Fruit fly (Drosophila melanogaster) whole organism, prepupa: ENCODE results near the gene Dnaaf5.
A peak's percentile ranks its signal among the peaks of the same experiment; 100 is the strongest.

Experiments
- Blimp-1 ChIP-seq: fragments of 200-800 bp; sonication (Bioruptor generic); optimal IDR thresholded peaks from 3 replicates; lab custom pipeline; 2017; ENCODE audit warnings: missing biosample characterization, missing genetic modification characterization, mild to moderate bottlenecking, moderate library complexity, missing genetic modification reagents
- CG10631 ChIP-seq: fragments of 200-800 bp; sonication (Bioruptor generic); optimal IDR thresholded peaks from 2 replicates; lab custom pipeline; 2016; ENCODE audit warnings: missing biosample characterization, missing genetic modification characterization
- CG10669 ChIP-seq: fragments of 200-800 bp; sonication (Bioruptor generic); optimal IDR thresholded peaks from 3 replicates; lab custom pipeline; 2018; ENCODE audit warnings: missing biosample characterization, mild to moderate bottlenecking, missing genetic modification characterization, moderate library complexity
- CG11294 ChIP-seq: fragments of 200-800 bp; sonication (Bioruptor generic); IDR thresholded peaks from 2 replicates; pipeline ENCODE4 v1.3.6; 2022; ENCODE audit warnings: missing biosample characterization, missing genetic modification characterization
- CG11762 ChIP-seq: fragments of 200-800 bp; sonication (Bioruptor generic); optimal IDR thresholded peaks from 3 replicates; lab custom pipeline; 2016; ENCODE audit warnings: missing biosample characterization, missing genetic modification characterization; ENCODE audit not compliant: insufficient read depth
- CG11902 ChIP-seq: fragments of 200-800 bp; sonication (Bioruptor generic); optimal IDR thresholded peaks from 3 replicates; lab custom pipeline; 2016; ENCODE audit warnings: missing biosample characterization, missing genetic modification characterization
- CG16779 ChIP-seq: fragments of 200-800 bp; sonication (Bioruptor generic); optimal IDR thresholded peaks from 3 replicates; lab custom pipeline; 2017; ENCODE audit warnings: missing biosample characterization, mild to moderate bottlenecking, missing genetic modification characterization
- CG3032 ChIP-seq: fragments of 200-800 bp; optimal IDR thresholded peaks from 2 replicates; lab custom pipeline; 2019; ENCODE audit warnings: missing biosample characterization, mild to moderate bottlenecking, missing genetic modification characterization, moderate library complexity
- CG3919 ChIP-seq: fragments of 200-800 bp; sonication (Bioruptor generic); optimal IDR thresholded peaks from 3 replicates; lab custom pipeline; 2016; ENCODE audit warnings: missing biosample characterization, missing genetic modification characterization
- CG4318 ChIP-seq: fragments of 200-800 bp; sonication (Bioruptor generic); optimal IDR thresholded peaks from 3 replicates; lab custom pipeline; 2017; ENCODE audit warnings: missing biosample characterization, mild to moderate bottlenecking, missing genetic modification characterization
- CG6163 ChIP-seq: fragments of 200-800 bp; sonication (Bioruptor generic); IDR thresholded peaks from 3 replicates; pipeline ENCODE4 v1.3.6; 2022; ENCODE audit warnings: missing biosample characterization, missing genetic modification characterization
- CG6276 ChIP-seq: fragments of 200-800 bp; sonication (Bioruptor generic); optimal IDR thresholded peaks from 2 replicates; lab custom pipeline; 2017; ENCODE audit warnings: missing biosample characterization, mild to moderate bottlenecking, missing genetic modification characterization
- CG6792 ChIP-seq: fragments of 200-800 bp; sonication (Bioruptor generic); optimal IDR thresholded peaks from 3 replicates; lab custom pipeline; 2016; ENCODE audit warnings: missing biosample characterization, missing genetic modification characterization
- CG6808 ChIP-seq: fragments of 200-800 bp; sonication (Bioruptor generic); optimal IDR thresholded peaks from 3 replicates; lab custom pipeline; 2017; ENCODE audit warnings: missing biosample characterization, missing genetic modification characterization, mild to moderate bottlenecking, moderate library complexity, missing genetic modification reagents
- CG6854 ChIP-seq: fragments of 200-800 bp; sonication (Bioruptor generic); optimal IDR thresholded peaks from 2 replicates; lab custom pipeline; 2017; ENCODE audit warnings: missing biosample characterization, mild to moderate bottlenecking, missing genetic modification characterization
- CG8119 ChIP-seq: fragments of 200-800 bp; sonication (Bioruptor generic); IDR thresholded peaks from 3 replicates; pipeline ENCODE4 v1.3.6; 2022; ENCODE audit warnings: missing biosample characterization, missing genetic modification characterization
- CG8319 ChIP-seq: fragments of 200-800 bp; sonication (Bioruptor generic); optimal IDR thresholded peaks from 3 replicates; lab custom pipeline; 2016; ENCODE audit warnings: missing biosample characterization, missing genetic modification characterization
- CG9139 ChIP-seq: fragments of 200-800 bp; sonication (Bioruptor generic); optimal IDR thresholded peaks from 3 replicates; lab custom pipeline; 2017; ENCODE audit warnings: missing biosample characterization, mild to moderate bottlenecking, missing genetic modification characterization
- Eip75B ChIP-seq: fragments of 200-800 bp; sonication (Bioruptor generic); optimal IDR thresholded peaks from 3 replicates; lab custom pipeline; 2016; ENCODE audit warnings: missing biosample characterization, missing genetic modification characterization
- Eip78C ChIP-seq: fragments of 200-800 bp; sonication (Bioruptor generic); peaks from one replicate; lab custom pipeline; 2016; ENCODE audit warnings: missing biosample characterization, missing genetic modification characterization
- Eip93F ChIP-seq: fragments of 200-800 bp; sonication (Bioruptor generic); optimal IDR thresholded peaks from 2 replicates; lab custom pipeline; 2016; ENCODE audit warnings: missing biosample characterization, mild to moderate bottlenecking, missing genetic modification characterization
- Ets21C ChIP-seq: fragments of 200-800 bp; sonication (Bioruptor generic); optimal IDR thresholded peaks from 3 replicates; lab custom pipeline; 2016; ENCODE audit warnings: missing biosample characterization, missing genetic modification characterization
- Gug ChIP-seq: fragments of 200-800 bp; sonication (Bioruptor generic); IDR thresholded peaks from 2 replicates; pipeline ENCODE4 v1.3.6; 2022; ENCODE audit warnings: missing biosample characterization, missing genetic modification characterization
- Hr38 ChIP-seq: sonication (Bioruptor generic); optimal IDR thresholded peaks from 2 replicates; lab custom pipeline; 2016; ENCODE audit warnings: missing biosample characterization, missing genetic modification characterization
- Hr4 ChIP-seq: fragments of 200-800 bp; sonication (Bioruptor generic); optimal IDR thresholded peaks from 3 replicates; lab custom pipeline; 2016; ENCODE audit warnings: missing biosample characterization, missing genetic modification characterization
- Met ChIP-seq: fragments of 200-800 bp; sonication (Bioruptor generic); optimal IDR thresholded peaks from 3 replicates; lab custom pipeline; 2016; ENCODE audit warnings: missing biosample characterization, missing genetic modification characterization
- OdsH ChIP-seq: fragments of 200-800 bp; sonication (Bioruptor generic); optimal IDR thresholded peaks from 3 replicates; lab custom pipeline; 2016; ENCODE audit warnings: missing biosample characterization, missing genetic modification characterization
- Sox14 ChIP-seq: fragments of 200-800 bp; sonication (Bioruptor generic); optimal IDR thresholded peaks from 3 replicates; lab custom pipeline; 2016; ENCODE audit warnings: missing biosample characterization, missing genetic modification characterization
- acj6 ChIP-seq: fragments of 200-800 bp; sonication (Bioruptor generic); optimal IDR thresholded peaks from 3 replicates; lab custom pipeline; 2016; ENCODE audit warnings: missing biosample characterization, missing genetic modification characterization
- cyc ChIP-seq: fragments of 200-800 bp; sonication (Bioruptor generic); optimal IDR thresholded peaks from 3 replicates; lab custom pipeline; 2016; ENCODE audit warnings: missing biosample characterization, missing genetic modification characterization
- dac ChIP-seq: fragments of 200-800 bp; sonication (Bioruptor generic); optimal IDR thresholded peaks from 2 replicates; lab custom pipeline; 2017; ENCODE audit warnings: missing biosample characterization, mild to moderate bottlenecking, missing genetic modification characterization
- dsx ChIP-seq: fragments of 200-800 bp; optimal IDR thresholded peaks from 3 replicates; lab custom pipeline; 2019; ENCODE audit warnings: missing biosample characterization, mild to moderate bottlenecking, missing genetic modification characterization, moderate library complexity; ENCODE audit not compliant: poor library complexity, severe bottlenecking
- eg ChIP-seq: fragments of 200-800 bp; sonication (Bioruptor generic); IDR thresholded peaks from 3 replicates; pipeline ENCODE4 v1.3.6; 2022; ENCODE audit warnings: missing biosample characterization, missing genetic modification characterization
- esn ChIP-seq: fragments of 200-800 bp; sonication (Bioruptor generic); optimal IDR thresholded peaks from 2 replicates; lab custom pipeline; 2016; ENCODE audit warnings: missing biosample characterization, mild to moderate bottlenecking, missing genetic modification characterization, moderate library complexity
- fd85E ChIP-seq: fragments of 200-800 bp; sonication (Bioruptor generic); optimal IDR thresholded peaks from 3 replicates; lab custom pipeline; 2016; ENCODE audit warnings: missing biosample characterization, missing genetic modification characterization
- fkh ChIP-seq: fragments of 200-800 bp; sonication (Bioruptor generic); optimal IDR thresholded peaks from 3 replicates; lab custom pipeline; 2017; ENCODE audit warnings: missing biosample characterization, mild to moderate bottlenecking, missing genetic modification characterization, moderate library complexity
- lz ChIP-seq: fragments of 200-800 bp; sonication (Bioruptor generic); optimal IDR thresholded peaks from 3 replicates; lab custom pipeline; 2016; ENCODE audit warnings: missing biosample characterization, missing genetic modification characterization
- net ChIP-seq: fragments of 200-800 bp; sonication (Bioruptor generic); optimal IDR thresholded peaks from 3 replicates; lab custom pipeline; 2016; ENCODE audit warnings: missing biosample characterization, missing genetic modification characterization
- pdm3 ChIP-seq: fragments of 200-800 bp; sonication (Bioruptor generic); optimal IDR thresholded peaks from 3 replicates; lab custom pipeline; 2016; ENCODE audit warnings: missing biosample characterization, missing genetic modification characterization
- salr ChIP-seq, 2 experiments: fragments of 200-800 bp; sonication (Bioruptor generic); optimal IDR thresholded peaks; 3 replicates each; lab custom pipeline; 2016 to 2018; ENCODE audit warnings: missing biosample characterization in 2 of 2, missing genetic modification characterization in 2 of 2, mild to moderate bottlenecking in 1 of 2
- spab ChIP-seq: fragments of 200-800 bp; sonication (Bioruptor generic); optimal IDR thresholded peaks from 2 replicates; lab custom pipeline; 2017; ENCODE audit warnings: missing biosample characterization, mild to moderate bottlenecking, missing genetic modification characterization, missing genetic modification reagents
- ss ChIP-seq, 2 experiments: fragments of 200-800 bp; sonication (Bioruptor generic); optimal IDR thresholded peaks; 2 replicates in 1 of 2; 3 replicates in 1 of 2; lab custom pipeline; 2017 to 2018; ENCODE audit warnings: mild to moderate bottlenecking in 2 of 2, missing biosample characterization in 2 of 2, missing genetic modification characterization in 2 of 2, moderate library complexity in 1 of 2
- svp ChIP-seq: fragments of 200-800 bp; sonication (Bioruptor generic); peaks from one replicate; lab custom pipeline; 2016; ENCODE audit warnings: missing biosample characterization, missing genetic modification characterization
- topi ChIP-seq: fragments of 200-800 bp; sonication (Bioruptor generic); optimal IDR thresholded peaks from 3 replicates; lab custom pipeline; 2016; ENCODE audit warnings: missing biosample characterization, missing genetic modification characterization
- vri ChIP-seq: fragments of 200-800 bp; sonication (Bioruptor generic); optimal IDR thresholded peaks from 3 replicates; lab custom pipeline; 2016; ENCODE audit warnings: missing biosample characterization, mild to moderate bottlenecking, missing genetic modification characterization

The Dnaaf5 gene

dm6 chr3R:14373192-14373827 lies 11.7 kb upstream of the Dnaaf5 start (continued):
- TF ChIP-seq pdm3 = peak; percentile 99
- peak; percentile 96 for TF ChIP-seq CG6276 (GFP tag; lab: Kevin White, UChicago)
- peak; percentile 43 for TF ChIP-seq fkh (GFP tag; lab: Kevin White, UChicago)
- peak; percentile 97 for TF ChIP-seq CG3919 (GFP tag; lab: Kevin White, UChicago)
- peak; percentile 74 for TF ChIP-seq vri
- TF ChIP-seq eg = peak; percentile 95
- no peak for TF ChIP-seq CG6854 (GFP tag; lab: Kevin White, UChicago)
- TF ChIP-seq Hr38 (GFP tag; lab: Kevin White, UChicago) = peak; percentile 97
- peak; percentile 100 for TF ChIP-seq CG8119 (GFP tag; lab: Robert Waterston, UW)
- TF ChIP-seq net = peak; percentile 98
- TF ChIP-seq salr (GFP tag; optimal IDR thresholded peaks at IDR 0.05; lab: Kevin White, UChicago) = peak; percentile 97 to 98
- TF ChIP-seq OdsH = peak; percentile 99
- TF ChIP-seq cyc (GFP tag; lab: Kevin White, UChicago) = peak; percentile 89
- TF ChIP-seq dsx (GFP tag; lab: Kevin White, UChicago) = peak; percentile 95
- TF ChIP-seq CG6792 = peak; percentile 94
- TF ChIP-seq CG11762 (GFP tag; lab: Kevin White, UChicago) = peak; percentile 93
- TF ChIP-seq spab (GFP tag; lab: Kevin White, UChicago) = peak; percentile 94
- peak; percentile 94 for TF ChIP-seq esn (GFP tag; lab: Kevin White, UChicago)
- TF ChIP-seq Gug (GFP tag; lab: Robert Waterston, UW) = peak; percentile 92
- peak; percentile 96 for TF ChIP-seq Eip75B (GFP tag; lab: Kevin White, UChicago)

- TF ChIP-seq CG9139 = no peak
- no peak for TF ChIP-seq CG16779 (tag; lab: Kevin White, UChicago)
- no peak for TF ChIP-seq Gug (GFP tag; lab: Robert Waterston, UW)
- no peak for TF ChIP-seq pdm3
- no peak for TF ChIP-seq dac (GFP tag; lab: Kevin White, UChicago)
- no peak for TF ChIP-seq CG3032 (tag; lab: Kevin White, UChicago)
- TF ChIP-seq Hr4 = no peak
- TF ChIP-seq Eip78C = no peak
- no peak for TF ChIP-seq Sox14
- no peak for TF ChIP-seq CG10669 (GFP tag; lab: Kevin White, UChicago)
These were observed 11.2 kb upstream of the Dnaaf5 start, which contains the start of gene NK7.1 for dm6 chr3R:14372815-14373191. Gene NK7.1 (minus strand): TSS chr3R:14372951.

dm6 chr3R:14371133-14371676 lies 9.6 kb upstream of the Dnaaf5 start:
- no peak for TF ChIP-seq Blimp-1 (GFP tag; lab: Kevin White, UChicago)
- peak; percentile 93 for TF ChIP-seq svp (GFP tag; lab: Kevin White, UChicago)
- no peak for TF ChIP-seq pdm3
- TF ChIP-seq spab (GFP tag; lab: Kevin White, UChicago) = no peak
- TF ChIP-seq CG8319 (GFP tag; lab: Kevin White, UChicago) = no peak
- TF ChIP-seq CG6163 (GFP tag; lab: Robert Waterston, UW) = no peak
- no peak for TF ChIP-seq topi (GFP tag; lab: Kevin White, UChicago)
- no peak for TF ChIP-seq fd85E (GFP tag; lab: Kevin White, UChicago)
- TF ChIP-seq CG11294 (GFP tag; lab: Robert Waterston, UW) = no peak
- TF ChIP-seq Ets21C (GFP tag; lab: Kevin White, UChicago) = no peak
- peak; percentile 72 for TF ChIP-seq vri
- no peak for TF ChIP-seq ss (GFP tag; optimal IDR thresholded peaks at IDR 0.05; lab: Kevin White, UChicago)
- no peak for TF ChIP-seq Met
- no peak for TF ChIP-seq CG6854 (GFP tag; lab: Kevin White, UChicago)
- no peak for TF ChIP-seq net
- TF ChIP-seq CG10631 = no peak
- TF ChIP-seq CG10669 (GFP tag; lab: Kevin White, UChicago) = no peak
- TF ChIP-seq Eip75B (GFP tag; lab: Kevin White, UChicago) = no peak
- no peak for TF ChIP-seq CG11902 (GFP tag; lab: Kevin White, UChicago)
- no peak for TF ChIP-seq lz (GFP tag; lab: Kevin White, UChicago)
- peak; percentile 63 for TF ChIP-seq Eip78C
- TF ChIP-seq acj6 (GFP tag; lab: Kevin White, UChicago) = no peak
- no peak for TF ChIP-seq CG4318 (GFP tag; lab: Kevin White, UChicago)
- TF ChIP-seq Sox14 = no peak
- TF ChIP-seq Eip93F (GFP tag; lab: Kevin White, UChicago) = peak; percentile 54
- TF ChIP-seq CG8119 (GFP tag; lab: Robert Waterston, UW) = no peak
- TF ChIP-seq eg = no peak
- TF ChIP-seq CG6808 (GFP tag; lab: Kevin White, UChicago) = no peak
- no peak for TF ChIP-seq esn (GFP tag; lab: Kevin White, UChicago)
- TF ChIP-seq Hr38 (GFP tag; lab: Kevin White, UChicago) = no peak
- no peak for TF ChIP-seq dac (GFP tag; lab: Kevin White, UChicago)
- TF ChIP-seq OdsH = no peak
- no peak for TF ChIP-seq CG3032 (tag; lab: Kevin White, UChicago)
